Fruit fly (Drosophila melanogaster): ENCODE measurements around the gene TbCMF46.

The TbCMF46 gene

dm6 chr2L:9945086-9945485, 20.4 kb upstream of the TbCMF46 start:
- TF ChIP-seq CTCF (optimal IDR thresholded peaks at IDR 0.05), result no peak
- TF ChIP-seq CG8478 (optimal IDR thresholded peaks at IDR 0.05), result no peak

DNA sequence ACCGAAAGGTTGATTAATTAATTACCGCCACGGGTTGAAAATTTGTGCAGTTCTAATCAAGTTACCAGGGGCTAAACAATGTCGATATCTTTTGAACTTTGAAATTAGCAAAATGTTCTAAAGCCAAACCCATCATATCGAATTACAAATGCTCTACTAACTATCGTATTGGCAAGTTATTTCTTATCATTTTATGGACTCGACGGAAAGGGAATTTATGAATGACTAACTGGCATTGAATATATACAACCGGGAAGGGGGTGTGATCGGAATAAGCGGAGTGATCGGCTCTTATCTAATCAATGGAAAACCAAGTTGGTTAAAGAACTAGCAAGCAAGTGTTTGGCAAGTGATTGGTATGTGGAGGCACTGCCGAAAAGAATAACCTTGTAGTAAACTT, 18.9 kb upstream of the TbCMF46 start:
- no peak for TF ChIP-seq CTCF (optimal IDR thresholded peaks at IDR 0.05)
- no peak for TF ChIP-seq CG8478 (optimal IDR thresholded peaks at IDR 0.05)

- TF ChIP-seq CTCF (optimal IDR thresholded peaks at IDR 0.05), result no peak
- TF ChIP-seq CG8478 (optimal IDR thresholded peaks at IDR 0.05), result no peak
Observed at dm6 chr2L:9938631-9939256, 14.1 kb upstream of the TbCMF46 start, which contains the start of the genes Datp and CG4619. Gene Datp, minus strand, starts transcription at chr2L:9938790. Gene CG4619, plus strand, starts transcription at chr2L:9938863.

dm6 chr2L:9937908-9938307, 13.2 kb upstream of the TbCMF46 start, which contains the start of gene Arglu1:
Gene Arglu1, minus strand, starts transcription at chr2L:9938134.
- no peak for TF ChIP-seq CG8478 (optimal IDR thresholded peaks at IDR 0.05)
- no peak for TF ChIP-seq CTCF (optimal IDR thresholded peaks at IDR 0.05)

DNA sequence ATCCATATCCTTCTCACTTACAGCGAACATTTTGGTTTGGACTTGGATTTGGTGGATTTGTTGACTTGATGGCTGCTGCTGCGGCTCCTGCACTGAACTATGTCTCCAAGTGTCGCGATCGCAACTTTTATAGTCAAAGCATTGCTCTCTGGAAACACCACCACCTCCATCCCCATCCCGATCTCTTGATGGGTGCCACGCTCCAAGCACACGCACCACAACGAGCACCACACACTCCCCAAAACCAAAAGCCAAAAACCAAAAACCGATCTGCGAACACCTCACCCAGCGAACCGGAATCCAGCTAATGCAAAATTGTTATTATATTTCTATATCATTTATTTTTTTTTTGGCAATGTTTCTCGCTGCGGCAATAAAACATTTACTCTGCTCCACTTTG, 8.4 kb upstream of the TbCMF46 start, which contains the start of gene Cpr30F:
Gene Cpr30F, minus strand, starts transcription at position 101 of the 400 bp plus-strand sequence.
- TF ChIP-seq CTCF (optimal IDR thresholded peaks at IDR 0.05), result no peak

- no peak for TF ChIP-seq CG8478 (optimal IDR thresholded peaks at IDR 0.05)
- TF ChIP-seq CTCF (optimal IDR thresholded peaks at IDR 0.05), result no peak
Observed at dm6 chr2L:9930280-9930679, 5.6 kb upstream of the TbCMF46 start, which contains the start of gene CG42367. Gene CG42367, plus strand, starts transcription at chr2L:9930580.

dm6 chr2L:9921401-9921800, 3.3 kb downstream of the TbCMF46 start, which contains the start of gene CG4592:
Gene CG4592, plus strand, starts transcription at chr2L:9921633.
- TF ChIP-seq CG8478 (optimal IDR thresholded peaks at IDR 0.05) (no peak), CTCF (optimal IDR thresholded peaks at IDR 0.05) (no peak)

DNA sequence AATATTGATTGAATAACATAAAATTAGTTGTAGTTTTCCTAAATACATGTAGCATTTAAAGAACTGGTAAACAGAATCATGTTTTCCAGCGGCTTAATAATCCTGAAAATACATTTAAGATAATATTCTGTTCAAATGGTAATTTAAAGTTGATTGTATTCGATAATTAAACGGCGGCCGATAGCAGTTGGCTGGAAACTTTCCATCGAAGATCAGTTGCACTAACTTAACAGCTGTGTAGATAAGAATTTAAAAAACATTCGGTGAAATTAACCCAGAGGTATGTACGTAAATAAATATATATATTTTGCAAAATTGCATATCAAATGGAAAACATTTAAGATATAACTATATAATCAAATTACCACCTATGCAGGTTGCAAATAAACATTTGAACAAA, 4.7 kb downstream of the TbCMF46 start, which contains the start of gene CG4594:
Gene CG4594, plus strand, starts transcription at position 212 of the 400 bp plus-strand sequence.
- TF ChIP-seq CG8478 (optimal IDR thresholded peaks at IDR 0.05) (no peak), CTCF (optimal IDR thresholded peaks at IDR 0.05) (no peak)

- no peak for TF ChIP-seq CTCF (optimal IDR thresholded peaks at IDR 0.05)
- no peak for TF ChIP-seq CG8478 (optimal IDR thresholded peaks at IDR 0.05)
Observed at dm6 chr2L:9919218-9919617, 5.4 kb downstream of the TbCMF46 start.

DNA sequence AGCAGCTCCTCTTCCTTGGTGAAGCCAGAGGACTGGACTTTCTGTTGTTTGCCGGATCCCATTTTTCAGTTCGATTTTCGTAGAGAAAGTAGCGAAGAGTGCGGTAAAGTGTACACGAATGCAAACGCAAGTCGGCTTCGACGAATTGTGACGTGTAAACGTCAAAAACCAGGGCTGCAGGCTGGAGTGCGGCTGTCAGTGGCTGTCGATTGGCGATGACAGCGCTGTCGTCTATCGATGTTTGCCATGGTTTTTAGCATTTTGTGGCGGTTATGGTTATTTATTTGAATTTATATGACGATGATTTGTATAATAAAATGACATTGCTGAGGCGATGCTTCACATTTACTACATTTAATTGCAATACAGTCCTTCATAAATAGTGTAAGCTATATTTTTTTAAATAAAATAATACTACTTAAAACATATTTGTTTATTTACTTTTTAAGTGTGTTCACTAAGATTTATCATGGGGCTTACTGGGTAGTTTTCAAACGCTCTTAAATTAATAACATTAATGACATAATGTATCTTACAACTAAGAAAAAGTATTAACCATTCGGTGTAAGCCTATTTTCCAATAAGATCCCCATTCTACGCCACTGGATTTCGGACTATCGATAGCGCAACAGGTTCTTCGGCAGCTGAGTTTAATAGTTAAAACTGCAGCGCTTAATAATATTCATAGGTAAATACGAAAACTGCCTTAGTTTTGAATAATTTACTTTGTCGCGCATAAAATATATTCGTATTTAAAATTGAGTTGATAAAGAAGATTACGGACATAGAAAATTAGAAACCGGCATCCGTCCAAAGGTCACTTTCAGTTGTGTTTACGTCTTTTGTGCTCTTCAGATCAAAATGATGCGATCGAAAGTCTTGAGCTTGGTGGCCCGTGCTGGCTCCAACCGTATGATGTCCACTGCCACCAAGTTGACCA, 6.4 kb downstream of the TbCMF46 start, which contains the start of the genes CG5885 and CG4598:
Gene CG5885, minus strand, starts transcription at position 311 of the 940 bp plus-strand sequence.
Gene CG4598, plus strand, starts transcription at position 599 of the 940 bp plus-strand sequence.
- TF ChIP-seq CG8478 (optimal IDR thresholded peaks at IDR 0.05), result no peak
- peak in 1 of 2 experiments; percentile 29 for TF ChIP-seq CTCF (optimal IDR thresholded peaks at IDR 0.05)

DNA sequence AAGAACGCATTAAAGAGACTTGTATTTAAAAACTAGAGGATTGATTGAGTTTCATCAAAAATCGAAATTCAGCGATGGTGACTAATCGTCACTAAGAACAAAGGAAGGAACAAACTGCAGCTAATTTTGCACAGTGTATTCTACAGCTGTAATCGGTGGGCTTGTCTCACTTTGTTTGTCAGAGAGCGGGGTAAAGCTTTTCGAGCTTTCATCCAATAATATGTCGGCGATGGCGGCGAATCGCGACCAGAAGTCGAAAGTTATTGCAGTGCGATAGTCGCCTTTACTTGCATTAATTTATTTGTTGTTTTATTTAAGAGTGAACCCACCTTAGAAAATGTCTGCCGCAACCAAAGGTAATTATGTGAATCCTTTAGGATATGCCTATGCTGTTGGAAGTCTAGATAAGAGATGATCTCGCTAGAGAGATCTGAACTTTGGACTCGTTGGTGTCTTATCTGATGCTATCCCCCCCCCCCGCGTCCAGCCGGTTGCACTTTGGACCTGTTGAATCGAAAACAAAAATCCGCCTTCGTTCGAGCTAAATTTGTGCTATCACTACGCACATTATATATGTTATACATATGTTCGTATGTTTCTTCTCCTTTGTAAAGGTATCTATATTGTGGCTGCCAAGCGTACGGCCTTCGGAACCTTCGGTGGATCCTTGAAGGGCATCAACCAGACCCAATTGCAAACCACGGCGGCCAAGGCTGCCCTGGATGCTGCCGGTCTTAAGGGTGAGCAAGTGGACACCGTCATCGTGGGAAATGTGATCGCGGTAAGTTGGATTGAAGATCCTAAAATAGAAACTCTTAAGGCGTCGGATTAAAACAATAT, 9.4 kb downstream of the TbCMF46 start, which contains the start of gene yip2:
Gene yip2, plus strand, starts transcription at position 243 of the 840 bp plus-strand sequence.
- TF ChIP-seq CG8478 (optimal IDR thresholded peaks at IDR 0.05), result no peak

DNA sequence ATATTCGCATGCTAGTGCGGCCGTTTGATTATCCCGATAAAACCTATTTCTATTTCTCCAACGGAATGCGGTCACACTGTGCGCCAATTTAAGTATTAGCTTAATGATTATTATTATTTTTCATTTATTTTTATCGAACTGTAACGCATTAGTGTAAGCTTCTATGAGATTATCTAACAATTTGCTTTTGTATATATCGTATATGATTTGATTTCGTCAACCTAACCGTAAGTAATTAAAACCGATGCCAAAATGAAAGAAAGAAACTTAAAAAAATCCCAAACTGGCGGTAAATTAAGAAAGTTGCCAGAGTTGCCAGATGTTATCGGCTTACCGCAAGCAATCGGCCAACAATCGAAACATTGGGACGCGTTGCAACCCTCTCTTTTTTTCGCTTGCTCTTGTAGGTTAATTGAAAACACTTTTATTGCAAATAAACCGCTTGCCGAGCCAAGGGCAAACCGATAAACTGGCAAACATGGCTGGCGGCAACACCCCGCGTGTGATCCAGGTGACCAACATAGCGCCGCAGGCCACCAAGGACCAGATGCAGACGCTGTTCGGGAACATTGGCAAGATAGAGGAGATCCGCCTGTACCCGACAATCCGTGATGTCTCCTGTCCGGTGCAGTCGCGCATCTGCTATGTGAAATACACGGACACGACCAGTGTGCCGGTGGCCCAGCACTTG, 11.9 kb downstream of the TbCMF46 start, which contains the start of the genes Etl1 and Srp54:
Gene Etl1, minus strand, starts transcription at position 39 of the 691 bp plus-strand sequence.
Gene Srp54, plus strand, starts transcription at position 342 of the 691 bp plus-strand sequence.
- TF ChIP-seq CG8478 (optimal IDR thresholded peaks at IDR 0.05) (no peak), CTCF (optimal IDR thresholded peaks at IDR 0.05) (no peak)

dm6 chr2L:9911783-9912182, 12.9 kb downstream of the TbCMF46 start:
- no peak for TF ChIP-seq CG8478 (optimal IDR thresholded peaks at IDR 0.05)
- no peak for TF ChIP-seq CTCF (optimal IDR thresholded peaks at IDR 0.05)

Data from S2 (cell line).